Worm (Caenorhabditis elegans): Measurements from ENCODE around the gene nape-1.

Gene nape-1

ce11 chrIV:3743748-3744147, 3.1 kb upstream of the nape-1 start, which contains the start of gene siah-1:
Gene siah-1 (plus strand): TSS chrIV:3744048.
- TF ChIP-seq dmd-6 (GFP tag; IDR thresholded peaks at IDR 0.05) (peak; percentile 30), set-16 (GFP tag; IDR thresholded peaks at IDR 0.05) (0 out of 2 replicates have a peak, but pooled peaks have one; percentile 17), skn-1 (tag; optimal IDR thresholded peaks at IDR 0.05) (no peak), ctbp-1 (GFP tag; IDR thresholded peaks at IDR 0.05) (no peak), nhr-6 (tag; optimal IDR thresholded peaks at IDR 0.05) (no peak), unc-62 (GFP tag; optimal IDR thresholded peaks at IDR 0.05 in 1 of 2) (peak in 1 of 2 experiments; percentile 55), unc-62 (tag; optimal IDR thresholded peaks at IDR 0.05) (no peak), hlh-11 (tag; optimal IDR thresholded peaks at IDR 0.05) (peak; percentile 31), hmg-1.1 (GFP tag; IDR thresholded peaks at IDR 0.05) (peak; percentile 28; the same call in 1 of the 2 replicates)

- TF ChIP-seq Y48G9A.11 (GFP tag; IDR thresholded peaks at IDR 0.05) (no peak), ceh-28 (tag; optimal IDR thresholded peaks at IDR 0.05) (peak; percentile 70), F44E2.7 (GFP tag; IDR thresholded peaks at IDR 0.05) (no peak), mep-1 (tag; optimal IDR thresholded peaks at IDR 0.05) (peak; percentile 85), arid-1 (GFP tag; conservative IDR thresholded peaks at IDR 0.05) (peak; percentile 54; the same call in 1 of the 2 replicates), dve-1 (tag; optimal IDR thresholded peaks at IDR 0.05; ENCODE audit: insufficient read depth) (peak; percentile 90), gei-8 (GFP tag; optimal IDR thresholded peaks at IDR 0.05) (no peak), hlh-30 (tag; optimal IDR thresholded peaks at IDR 0.05; ENCODE audit: insufficient read depth) (peak; percentile 95), daf-12 (tag; optimal IDR thresholded peaks at IDR 0.05) (no peak), nhr-111 (GFP tag; optimal IDR thresholded peaks at IDR 0.05) (no peak), duxl-1 (tag; optimal IDR thresholded peaks at IDR 0.05; ENCODE audit: poor library complexity) (no peak), ZK337.2 (GFP tag; IDR thresholded peaks at IDR 0.05) (no peak), lin-29 (GFP tag; IDR thresholded peaks at IDR 0.05) (no peak), ama-1 (optimal IDR thresholded peaks at IDR 0.05) (no peak), F26F4.8 (GFP tag; conservative IDR thresholded peaks at IDR 0.05) (no peak), nhr-41 (GFP tag; IDR thresholded peaks at IDR 0.05) (no peak), ztf-7 (tag; optimal IDR thresholded peaks at IDR 0.05) (peak; percentile 58), nhr-6 (tag; optimal IDR thresholded peaks at IDR 0.05) (peak; percentile 71), snpc-1.2 (GFP tag; IDR thresholded peaks at IDR 0.05) (no peak), snpc-4 (tag; optimal IDR thresholded peaks at IDR 0.05) (no peak), Y105C5A.15 (GFP tag; IDR thresholded peaks at IDR 0.05) (no peak), nhr-11 (tag; optimal IDR thresholded peaks at IDR 0.05) (peak; percentile 83), dmd-9 (GFP tag; IDR thresholded peaks at IDR 0.05) (no peak), skn-1 (tag; optimal IDR thresholded peaks at IDR 0.05) (no peak), ztf-11 (tag; optimal IDR thresholded peaks at IDR 0.05) (no peak), fos-1 (tag; optimal IDR thresholded peaks at IDR 0.05) (no peak), attf-4 (tag; optimal IDR thresholded peaks at IDR 0.05) (no peak), nhr-25 (tag; optimal IDR thresholded peaks at IDR 0.05; ENCODE audit: borderline replicate concordance, insufficient read depth) (peak; percentile 57), mdt-29 (GFP tag; IDR thresholded peaks at IDR 0.05) (no peak), F37D6.2 (tag; optimal IDR thresholded peaks at IDR 0.05) (no peak), nhr-10 (tag; optimal IDR thresholded peaks at IDR 0.05) (peak; percentile 62), tra-1 (GFP tag; IDR thresholded peaks at IDR 0.05) (no peak), ceh-82 (tag; optimal IDR thresholded peaks at IDR 0.05) (no peak), zip-11 (GFP tag; IDR thresholded peaks at IDR 0.05) (no peak), unc-39 (tag; optimal IDR thresholded peaks at IDR 0.05) (no peak), nhr-42 (GFP tag; IDR thresholded peaks at IDR 0.05) (no peak), zip-2 (tag; optimal IDR thresholded peaks at IDR 0.05) (no peak), T26A8.4 (GFP tag; IDR thresholded peaks at IDR 0.05) (peak; percentile 52; the same call in 1 of the 2 replicates), zfp-2 (tag; optimal IDR thresholded peaks at IDR 0.05) (no peak), daf-19 (GFP tag; conservative IDR thresholded peaks at IDR 0.05) (no peak), dmd-8 (GFP tag; IDR thresholded peaks at IDR 0.05) (no peak), lsy-2 (tag; optimal IDR thresholded peaks at IDR 0.05) (peak; percentile 66 to 78), pha-4 (GFP tag; IDR thresholded peaks at IDR 0.05) (no peak), pha-4 (tag; optimal IDR thresholded peaks at IDR 0.05) (peak; percentile 60)
Observed at ce11 chrIV:3742426-3742839, 1.8 kb upstream of the nape-1 start.
